Fruit fly (Drosophila melanogaster) whole organism, embryonic: ENCODE measurements around the gene CG7611.

Experiments used
- CG11398 ChIP-seq: fragments of 200-800 bp; sonication (Bioruptor generic); optimal IDR thresholded peaks from 2 replicates; lab custom pipeline; 2016; ENCODE audit warnings: missing biosample characterization, missing genetic modification characterization
- CG12659 ChIP-seq: fragments of 200-800 bp; sonication (Bioruptor generic); optimal IDR thresholded peaks from 3 replicates; lab custom pipeline; 2017; ENCODE audit warnings: mild to moderate bottlenecking, missing biosample characterization, missing genetic modification reagents, missing genetic modification characterization
- CG13775 ChIP-seq: fragments of 200-800 bp; sonication (Bioruptor generic); optimal IDR thresholded peaks from 3 replicates; lab custom pipeline; 2017; ENCODE audit warnings: missing biosample characterization, mild to moderate bottlenecking, missing genetic modification characterization
- CG17328 ChIP-seq: fragments of 200-800 bp; sonication (Bioruptor generic); IDR thresholded peaks from 2 replicates; pipeline ENCODE4 v1.3.6; 2022; ENCODE audit warnings: missing biosample characterization, missing genetic modification characterization
- CG17385 ChIP-seq: fragments of 200-800 bp; sonication (Bioruptor generic); optimal IDR thresholded peaks from 3 replicates; lab custom pipeline; 2018; ENCODE audit warnings: missing biosample characterization, mild to moderate bottlenecking, missing genetic modification characterization
- CG17829 ChIP-seq: fragments of 200-800 bp; optimal IDR thresholded peaks from 2 replicates; lab custom pipeline; 2019; ENCODE audit warnings: missing biosample characterization, mild to moderate bottlenecking, missing genetic modification characterization, moderate library complexity
- CG1832 ChIP-seq: fragments of 200-800 bp; sonication (Bioruptor generic); optimal IDR thresholded peaks from 2 replicates; lab custom pipeline; 2017; ENCODE audit warnings: missing biosample characterization, mild to moderate bottlenecking, missing genetic modification characterization, inconsistent platforms
- CG18619 ChIP-seq: fragments of 200-800 bp; sonication (Bioruptor generic); optimal IDR thresholded peaks from 3 replicates; lab custom pipeline; 2017; ENCODE audit warnings: missing biosample characterization, mild to moderate bottlenecking, missing genetic modification characterization
- CG3163 ChIP-seq: fragments of 200-800 bp; sonication (Bioruptor generic); optimal IDR thresholded peaks from 3 replicates; lab custom pipeline; 2016; ENCODE audit warnings: missing biosample characterization, missing genetic modification characterization
- CG32767 ChIP-seq: fragments of 200-800 bp; sonication (Bioruptor generic); IDR thresholded peaks from 2 replicates; pipeline ENCODE4 v1.3.6; 2022; ENCODE audit warnings: missing biosample characterization, missing genetic modification characterization
- CG4360 ChIP-seq: fragments of 200-800 bp; sonication (Bioruptor generic); IDR thresholded peaks from 2 replicates; pipeline ENCODE4 v1.3.6; 2022; ENCODE audit warnings: missing biosample characterization, missing genetic modification characterization
- CG8290 ChIP-seq, 3 experiments: fragments of 200-800 bp; sonication (Bioruptor generic); optimal IDR thresholded peaks; 2 replicates each; lab custom pipeline; 2016 to 2019; ENCODE audit warnings: missing biosample characterization in 3 of 3, missing genetic modification characterization in 3 of 3, mild to moderate bottlenecking in 2 of 3, moderate library complexity in 1 of 3
- CG8478 ChIP-seq: fragments of >200 bp; optimal IDR thresholded peaks from 2 replicates; lab custom pipeline; 2018
- CoRest ChIP-seq: fragments of 200-800 bp; sonication (Bioruptor generic); optimal IDR thresholded peaks from 3 replicates; lab custom pipeline; 2018; ENCODE audit warnings: missing biosample characterization, mild to moderate bottlenecking, missing genetic modification characterization, moderate library complexity
- Deaf1 ChIP-seq: fragments of 200-800 bp; optimal IDR thresholded peaks from 3 replicates; lab custom pipeline; 2019; ENCODE audit warnings: missing biosample characterization, mild to moderate bottlenecking, missing genetic modification characterization, moderate library complexity
- Ets97D ChIP-seq: fragments of 200-800 bp; sonication (Bioruptor generic); optimal IDR thresholded peaks from 3 replicates; lab custom pipeline; 2016; ENCODE audit warnings: missing biosample characterization, missing genetic modification characterization
- HmgD ChIP-seq: fragments of 200-800 bp; sonication (Bioruptor generic); optimal IDR thresholded peaks from 3 replicates; lab custom pipeline; 2016; ENCODE audit warnings: missing biosample characterization, missing genetic modification characterization
- Hr39 ChIP-seq: fragments of >200 bp; optimal IDR thresholded peaks from 2 replicates; lab custom pipeline; 2017
- Jarid2 ChIP-seq: fragments of 200-800 bp; sonication (Bioruptor generic); optimal IDR thresholded peaks from 3 replicates; lab custom pipeline; 2017; ENCODE audit warnings: mild to moderate bottlenecking, missing biosample characterization, missing genetic modification reagents, missing genetic modification characterization
- Nf-YA ChIP-seq: fragments of 200-800 bp; sonication (Bioruptor generic); IDR thresholded peaks from 2 replicates; pipeline ENCODE4 v1.3.6; 2022; ENCODE audit warnings: missing biosample characterization, missing genetic modification characterization
- Nf-YB ChIP-seq: fragments of 200-800 bp; sonication (Bioruptor generic); optimal IDR thresholded peaks from 3 replicates; lab custom pipeline; 2019; ENCODE audit warnings: missing biosample characterization, mild to moderate bottlenecking, missing genetic modification characterization, moderate library complexity
- Nf-YC ChIP-seq: fragments of 200-800 bp; optimal IDR thresholded peaks from 3 replicates; lab custom pipeline; 2019; ENCODE audit warnings: missing biosample characterization, mild to moderate bottlenecking, missing genetic modification characterization, moderate library complexity
- Sin3A ChIP-seq: fragments of >200 bp; optimal IDR thresholded peaks from 2 replicates; lab custom pipeline; 2018
- Trl ChIP-seq, 3 experiments: fragments of >200 bp in 2 of 3; fragments of 200-800 bp in 1 of 3; sonication (Bioruptor generic) in 1 of 3; optimal IDR thresholded peaks; 2 replicates in 1 of 3; 3 replicates in 2 of 3; lab custom pipeline; 2016 to 2017; ENCODE audit warnings: missing biosample characterization in 1 of 3, missing genetic modification characterization in 1 of 3
- amos ChIP-seq: fragments of 200-800 bp; sonication (Bioruptor generic); IDR thresholded peaks from 2 replicates; pipeline ENCODE4 v1.3.6; 2022; ENCODE audit warnings: missing biosample characterization, missing genetic modification characterization; ENCODE audit not compliant: partially characterized antibody
- cg ChIP-seq: fragments of 200-800 bp; sonication (Bioruptor generic); optimal IDR thresholded peaks from 3 replicates; lab custom pipeline; 2019; ENCODE audit warnings: missing biosample characterization, mild to moderate bottlenecking, missing genetic modification characterization, moderate library complexity
- chinmo ChIP-seq: fragments of 200-800 bp; sonication (Bioruptor generic); IDR thresholded peaks from 4 replicates; pipeline ENCODE4 v1.3.6; 2022; ENCODE audit warnings: missing biosample characterization, missing genetic modification characterization; ENCODE audit not compliant: partially characterized antibody
- da ChIP-seq: fragments of 200-800 bp; sonication (Bioruptor generic); optimal IDR thresholded peaks from 2 replicates; lab custom pipeline; 2016; ENCODE audit warnings: missing biosample characterization, missing genetic modification characterization
- grn ChIP-seq: fragments of 200-800 bp; sonication (Bioruptor generic); optimal IDR thresholded peaks from 3 replicates; lab custom pipeline; 2017; ENCODE audit warnings: missing biosample characterization, missing genetic modification characterization
- gro ChIP-seq: fragments of 200-800 bp; sonication (Bioruptor generic); optimal IDR thresholded peaks from 2 replicates; lab custom pipeline; 2016; ENCODE audit warnings: missing biosample characterization, missing genetic modification characterization
- gt ChIP-seq: fragments of 200-800 bp; sonication (Bioruptor generic); IDR thresholded peaks from 2 replicates; pipeline ENCODE4 v1.3.6; 2022; ENCODE audit warnings: missing biosample characterization, missing genetic modification characterization
- hkb ChIP-seq, 2 experiments: fragments of 200-800 bp in 1 of 2; fragments of >200 bp in 1 of 2; sonication (Bioruptor generic) in 1 of 2; IDR thresholded peaks in 1 of 2; optimal IDR thresholded peaks in 1 of 2; 2 replicates each; pipeline versions ENCODE4 v1.3.6 to Lab custom; 2017 to 2022; ENCODE audit warnings: missing biosample characterization in 1 of 2, missing genetic modification characterization in 1 of 2
- kni ChIP-seq: fragments of 200-800 bp; sonication (Bioruptor generic); optimal IDR thresholded peaks from 3 replicates; lab custom pipeline; 2017; ENCODE audit warnings: mild to moderate bottlenecking, missing biosample characterization, missing genetic modification reagents, missing genetic modification characterization
- lbe ChIP-seq: fragments of 200-800 bp; sonication (Bioruptor generic); optimal IDR thresholded peaks from 2 replicates; lab custom pipeline; 2016; ENCODE audit warnings: missing biosample characterization, mild to moderate bottlenecking, missing genetic modification characterization
- lov ChIP-seq, 2 experiments: fragments of 200-800 bp in 1 of 2; fragments of >200 bp in 1 of 2; sonication (Bioruptor generic) in 1 of 2; IDR thresholded peaks in 1 of 2; optimal IDR thresholded peaks in 1 of 2; 2 replicates in 1 of 2; 3 replicates in 1 of 2; pipeline versions ENCODE4 v1.3.6 to Lab custom; 2017 to 2022; ENCODE audit warnings: missing biosample characterization in 1 of 2, missing genetic modification characterization in 1 of 2
- nmo ChIP-seq: fragments of 200-800 bp; sonication (Bioruptor generic); optimal IDR thresholded peaks from 2 replicates; lab custom pipeline; 2018; ENCODE audit warnings: missing biosample characterization, mild to moderate bottlenecking, missing genetic modification characterization, moderate library complexity
- oc ChIP-seq: fragments of 200-800 bp; sonication (Bioruptor generic); optimal IDR thresholded peaks from 2 replicates; lab custom pipeline; 2018; ENCODE audit warnings: missing biosample characterization, mild to moderate bottlenecking, missing genetic modification characterization, moderate library complexity
- pfk ChIP-seq: fragments of 200-800 bp; sonication (Bioruptor generic); optimal IDR thresholded peaks from 2 replicates; lab custom pipeline; 2018; ENCODE audit warnings: missing biosample characterization, mild to moderate bottlenecking, missing genetic modification characterization, moderate library complexity
- sens ChIP-seq: fragments of 200-800 bp; sonication (Bioruptor generic); peaks from one replicate; lab custom pipeline; 2016; ENCODE audit warnings: missing biosample characterization, missing genetic modification characterization
- sens-2 ChIP-seq: fragments of 200-800 bp; sonication (Bioruptor generic); IDR thresholded peaks from 2 replicates; pipeline ENCODE4 v1.3.6; 2022; ENCODE audit warnings: missing biosample characterization, missing genetic modification characterization
- seq ChIP-seq: fragments of 200-800 bp; sonication (Bioruptor generic); IDR thresholded peaks from 2 replicates; pipeline ENCODE4 v1.3.6; 2022; ENCODE audit warnings: missing biosample characterization, missing genetic modification characterization
- sqz ChIP-seq: fragments of 200-800 bp; sonication (Bioruptor generic); optimal IDR thresholded peaks from 3 replicates; lab custom pipeline; 2018; ENCODE audit warnings: missing biosample characterization, mild to moderate bottlenecking, missing genetic modification characterization
- tll ChIP-seq, 2 experiments: fragments of 200-800 bp in 1 of 2; fragments of >200 bp in 1 of 2; sonication (Bioruptor generic) in 1 of 2; optimal IDR thresholded peaks; 2 replicates each; lab custom pipeline; 2017 to 2019; ENCODE audit warnings: missing biosample characterization in 2 of 2, missing genetic modification characterization in 2 of 2, mild to moderate bottlenecking in 1 of 2, moderate library complexity in 1 of 2
- twi ChIP-seq: fragments of 200-800 bp; optimal IDR thresholded peaks from 2 replicates; lab custom pipeline; 2019; ENCODE audit warnings: missing biosample characterization, mild to moderate bottlenecking, missing genetic modification characterization, moderate library complexity
- vnd ChIP-seq: fragments of 200-800 bp; sonication (Bioruptor generic); IDR thresholded peaks from 3 replicates; pipeline ENCODE4 v1.3.6; 2022; ENCODE audit warnings: missing biosample characterization, missing genetic modification characterization; ENCODE audit not compliant: partially characterized antibody
- vvl ChIP-seq: fragments of 200-800 bp; sonication (Bioruptor generic); IDR thresholded peaks from 2 replicates; pipeline ENCODE4 v1.3.6; 2022; ENCODE audit warnings: missing biosample characterization, missing genetic modification characterization
- yki ChIP-seq: fragments of >200 bp; optimal IDR thresholded peaks from 3 replicates; lab custom pipeline; 2018
- zen2 ChIP-seq: fragments of 200-800 bp; sonication (Bioruptor generic); IDR thresholded peaks from 3 replicates; pipeline ENCODE4 v1.3.6; 2022; ENCODE audit warnings: missing biosample characterization, missing genetic modification characterization; ENCODE audit not compliant: partially characterized antibody

CG7611 gene

DNA sequence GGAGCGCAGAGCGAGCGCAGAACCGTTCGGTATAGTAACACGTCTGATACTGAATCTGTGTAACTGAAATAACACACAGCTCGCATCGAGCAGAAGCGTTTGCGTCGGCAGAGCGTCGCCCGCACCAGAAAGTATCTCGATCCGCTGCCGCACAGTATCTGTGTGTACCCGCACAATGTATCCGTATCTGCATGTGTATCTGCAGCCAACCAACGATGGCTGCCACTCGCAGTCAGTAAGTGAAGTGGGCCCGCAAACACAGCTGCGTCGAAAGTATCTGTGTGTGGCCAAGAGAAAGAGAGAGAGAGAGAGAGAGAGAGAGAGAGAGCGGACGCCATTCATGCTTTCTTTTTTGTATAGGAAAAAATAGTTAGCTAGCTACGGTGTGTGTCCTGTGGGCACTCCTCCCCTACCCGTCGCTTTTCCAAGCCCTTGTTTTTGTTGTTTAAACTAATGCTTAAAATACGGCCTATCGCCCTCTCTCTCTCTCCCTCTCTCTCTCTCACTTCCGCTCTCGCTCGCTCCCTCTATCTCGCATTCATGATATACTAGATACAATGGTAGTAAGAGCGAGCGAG lies 46.5 kb upstream of the CG7611 start, which contains the start of gene croc:
Gene croc (minus strand): TSS at position 51 of the 578 bp plus-strand sequence.
- TF ChIP-seq CG4360 (GFP tag; lab: Robert Waterston, UW) (peak; percentile 87), CG17385 (peak; percentile 5), CG18619 (GFP tag; lab: Kevin White, UChicago) (no peak), pfk (GFP tag; lab: Kevin White, UChicago) (no peak), lbe (GFP tag; lab: Kevin White, UChicago) (no peak), nmo (GFP tag; lab: Kevin White, UChicago) (peak; percentile 40), seq (GFP tag; lab: Robert Waterston, UW) (peak; percentile 68; the same call in 1 of the 2 replicates), Nf-YB (GFP tag; lab: Kevin White, UChicago) (peak; percentile 99), Ets97D (GFP tag; lab: Kevin White, UChicago) (peak; percentile 40), vnd (GFP tag; lab: Robert Waterston, UW) (peak; percentile 31; the same call in 1 of the 3 replicates), hkb (optimal IDR thresholded peaks at IDR 0.05; lab: Kevin White, UChicago) (no peak), hkb (GFP tag; IDR thresholded peaks at IDR 0.05; lab: Robert Waterston, UW) (0 out of 2 replicates have a peak, but pooled peaks have one; percentile 10), CG1832 (peak; percentile 96), zen2 (GFP tag; lab: Robert Waterston, UW) (peak; percentile 55; the same call in 1 of the 3 replicates), oc (tag; lab: Kevin White, UChicago) (peak; percentile 17), Nf-YA (GFP tag; lab: Robert Waterston, UW) (peak; percentile 75), amos (0 out of 2 replicates have a peak, but pooled peaks have one; percentile 7), sqz (GFP tag; lab: Kevin White, UChicago) (peak; percentile 55), Trl (optimal IDR thresholded peaks at IDR 0.05; lab: Kevin White, UChicago) (peak; percentile 87 to 97), Trl (GFP tag; optimal IDR thresholded peaks at IDR 0.05; lab: Kevin White, UChicago) (peak; percentile 31), sens (GFP tag; lab: Kevin White, UChicago) (peak; percentile 65), cg (GFP tag; lab: Kevin White, UChicago) (peak; percentile 98), CG8290 (GFP tag; optimal IDR thresholded peaks at IDR 0.05; lab: Kevin White, UChicago) (no peak), CG8290 (tag; optimal IDR thresholded peaks at IDR 0.05; lab: Kevin White, UChicago) (no peak), chinmo (0 out of 4 replicates have a peak, but pooled peaks have one; percentile 50), HmgD (GFP tag; lab: Kevin White, UChicago) (peak; percentile 43), Sin3A (lab: Kevin White, UChicago) (no peak), Hr39 (lab: Kevin White, UChicago) (peak; percentile 29), Jarid2 (GFP tag; lab: Kevin White, UChicago) (peak; percentile 67), CG13775 (GFP tag; lab: Kevin White, UChicago) (no peak), CG17829 (peak; percentile 24), Nf-YC (tag; lab: Kevin White, UChicago) (peak; percentile 98), CG32767 (GFP tag; lab: Robert Waterston, UW) (0 out of 2 replicates have a peak, but pooled peaks have one; percentile 27), twi (peak; percentile 69), da (peak; percentile 63), CG8478 (peak; percentile 99), vvl (GFP tag; lab: Robert Waterston, UW) (0 out of 2 replicates have a peak, but pooled peaks have one; percentile 49), tll (GFP tag; optimal IDR thresholded peaks at IDR 0.05; lab: Kevin White, UChicago) (peak; percentile 96 to 98), lov (optimal IDR thresholded peaks at IDR 0.05; lab: Kevin White, UChicago) (no peak), lov (GFP tag; IDR thresholded peaks at IDR 0.05; lab: Robert Waterston, UW) (0 out of 3 replicates have a peak, but pooled peaks have one; percentile 13), Deaf1 (tag; lab: Kevin White, UChicago) (peak; percentile 11), CoRest (tag; lab: Kevin White, UChicago) (peak; percentile 61), CG12659 (GFP tag; lab: Kevin White, UChicago) (no peak), gt (GFP tag; lab: Robert Waterston, UW) (no peak), grn (GFP tag; lab: Kevin White, UChicago) (peak; percentile 80), CG11398 (GFP tag; lab: Kevin White, UChicago) (peak; percentile 42), CG17328 (GFP tag; lab: Robert Waterston, UW) (peak; percentile 98), sens-2 (GFP tag; lab: Robert Waterston, UW) (no peak), gro (GFP tag; lab: Kevin White, UChicago) (no peak), kni (GFP tag; lab: Kevin White, UChicago) (peak; percentile 13), yki (lab: Kevin White, UChicago) (peak; percentile 99), CG3163 (peak; percentile 37)
